Worm (Caenorhabditis elegans) whole organism, midembryonic: ENCODE data around the gene Y67D8C.2.

Source experiments
- T22C8.4 ChIP-seq: fragments of 200-800 bp; sonication (Bioruptor generic); IDR thresholded peaks from 2 replicates; pipeline ENCODE4 v1.3.6; 2022; ENCODE audit warnings: missing genetic modification characterization, missing compliant biosample characterization
- cog-1 ChIP-seq: sonication (generic microtip); optimal IDR thresholded peaks from 2 replicates; lab custom pipeline; 2016; ENCODE audit warnings: missing genetic modification characterization, missing compliant biosample characterization
- flt-1 ChIP-seq: fragments of 200-800 bp; sonication (Bioruptor generic); IDR thresholded peaks from 2 replicates; pipeline ENCODE4 v1.3.6; 2022; ENCODE audit warnings: missing genetic modification characterization, missing compliant biosample characterization
- klf-2 ChIP-seq: fragments of 200-800 bp; sonication (Bioruptor generic); conservative IDR thresholded peaks from 2 replicates; pipeline ENCODE4 v1.3.6; 2022; ENCODE audit warnings: missing genetic modification reagents, missing genetic modification characterization, missing compliant biosample characterization
- med-1 ChIP-seq: sonication (generic microtip); optimal IDR thresholded peaks from 2 replicates; lab custom pipeline; 2017; ENCODE audit warnings: missing genetic modification characterization, mild to moderate bottlenecking, missing compliant biosample characterization, antibody characterized with exemption, missing genetic modification reagents; ENCODE audit not compliant: insufficient read depth
- ref-1 ChIP-seq: fragments of 200-800 bp; sonication (Bioruptor generic); conservative IDR thresholded peaks from 2 replicates; pipeline ENCODE4 v1.3.6; 2022; ENCODE audit warnings: missing genetic modification reagents, missing genetic modification characterization, missing compliant biosample characterization
- tab-1 ChIP-seq: fragments of 200-800 bp; sonication (Bioruptor generic); IDR thresholded peaks from 2 replicates; pipeline ENCODE4 v1.3.6; 2022; ENCODE audit warnings: missing genetic modification characterization, missing compliant biosample characterization
- ztf-23 ChIP-seq: fragments of 200-800 bp; sonication (Bioruptor generic); IDR thresholded peaks from 2 replicates; pipeline ENCODE4 v1.3.6; 2022; ENCODE audit warnings: missing genetic modification reagents, missing genetic modification characterization, missing compliant biosample characterization
- ztf-29 ChIP-seq: fragments of 200-800 bp; sonication (Bioruptor generic); IDR thresholded peaks from 2 replicates; pipeline ENCODE4 v1.3.6; 2022; ENCODE audit warnings: missing genetic modification reagents, missing genetic modification characterization, missing compliant biosample characterization

Y67D8C.2 gene

ce11 chrIV:3071997-3072396, at the start of gene Y67D8C.2:
Gene Y67D8C.2, plus strand, starts transcription at chrIV:3072297.
- TF ChIP-seq ztf-29 (GFP tag; lab: Robert Waterston, UW), result no peak
- 0 out of 2 replicates have a peak, but pooled peaks have one; percentile 15 for TF ChIP-seq T22C8.4 (GFP tag; lab: Robert Waterston, UW)
- TF ChIP-seq flt-1 (GFP tag; lab: Robert Waterston, UW), result no peak

ce11 chrIV:3025874-3026609, 46.1 kb upstream of the Y67D8C.2 start:
- TF ChIP-seq ztf-23 (no peak), T22C8.4 (GFP tag; lab: Robert Waterston, UW) (peak; percentile 67), ref-1 (GFP tag; lab: Robert Waterston, UW) (no peak)

- TF ChIP-seq ztf-23 (no peak), ztf-29 (GFP tag; lab: Robert Waterston, UW) (no peak), tab-1 (GFP tag; lab: Robert Waterston, UW) (no peak), ref-1 (GFP tag; lab: Robert Waterston, UW) (no peak), med-1 (GFP tag; lab: Kevin White, UChicago) (no peak), T22C8.4 (GFP tag; lab: Robert Waterston, UW) (no peak), klf-2 (GFP tag; lab: Robert Waterston, UW) (no peak), cog-1 (tag; lab: Kevin White, UChicago) (no peak), flt-1 (GFP tag; lab: Robert Waterston, UW) (no peak)
These were observed 43.3 kb upstream of the Y67D8C.2 start, which contains the start of gene ndnf-1 for ce11 chrIV:3028842-3029241. Gene ndnf-1, minus strand, starts transcription at chrIV:3028942.

- TF ChIP-seq ref-1 (GFP tag; lab: Robert Waterston, UW) (no peak), cog-1 (tag; lab: Kevin White, UChicago) (no peak), ztf-23 (no peak), flt-1 (GFP tag; lab: Robert Waterston, UW) (no peak), klf-2 (GFP tag; lab: Robert Waterston, UW) (no peak), med-1 (GFP tag; lab: Kevin White, UChicago) (no peak), T22C8.4 (GFP tag; lab: Robert Waterston, UW) (no peak), tab-1 (GFP tag; lab: Robert Waterston, UW) (no peak), ztf-29 (GFP tag; lab: Robert Waterston, UW) (no peak)
These were observed 42.2 kb upstream of the Y67D8C.2 start for ce11 chrIV:3029882-3030281.

ce11 chrIV:3032020-3032419, 40.1 kb upstream of the Y67D8C.2 start:
- TF ChIP-seq flt-1 (GFP tag; lab: Robert Waterston, UW) (no peak), T22C8.4 (GFP tag; lab: Robert Waterston, UW) (no peak), ztf-23 (no peak), cog-1 (tag; lab: Kevin White, UChicago) (no peak), ref-1 (GFP tag; lab: Robert Waterston, UW) (no peak), klf-2 (GFP tag; lab: Robert Waterston, UW) (no peak), tab-1 (GFP tag; lab: Robert Waterston, UW) (no peak), med-1 (GFP tag; lab: Kevin White, UChicago) (no peak), ztf-29 (GFP tag; lab: Robert Waterston, UW) (no peak)

- TF ChIP-seq klf-2 (GFP tag; lab: Robert Waterston, UW) (no peak), flt-1 (GFP tag; lab: Robert Waterston, UW) (no peak), tab-1 (GFP tag; lab: Robert Waterston, UW) (no peak), ref-1 (GFP tag; lab: Robert Waterston, UW) (no peak), ztf-29 (GFP tag; lab: Robert Waterston, UW) (no peak), cog-1 (tag; lab: Kevin White, UChicago) (no peak), T22C8.4 (GFP tag; lab: Robert Waterston, UW) (no peak)
These were observed 36.7 kb upstream of the Y67D8C.2 start for ce11 chrIV:3035375-3035774.

ce11 chrIV:3037932-3038331, 34.2 kb upstream of the Y67D8C.2 start:
- TF ChIP-seq flt-1 (GFP tag; lab: Robert Waterston, UW) (no peak), med-1 (GFP tag; lab: Kevin White, UChicago) (no peak), klf-2 (GFP tag; lab: Robert Waterston, UW) (no peak), tab-1 (GFP tag; lab: Robert Waterston, UW) (no peak), ztf-23 (no peak), ref-1 (GFP tag; lab: Robert Waterston, UW) (no peak), T22C8.4 (GFP tag; lab: Robert Waterston, UW) (no peak), cog-1 (tag; lab: Kevin White, UChicago) (no peak), ztf-29 (GFP tag; lab: Robert Waterston, UW) (no peak)

ce11 chrIV:3038740-3039139, 33.4 kb upstream of the Y67D8C.2 start:
- no peak for TF ChIP-seq ztf-23

ce11 chrIV:3044158-3044557, 27.9 kb upstream of the Y67D8C.2 start:
- TF ChIP-seq ref-1 (GFP tag; lab: Robert Waterston, UW), result no peak
- TF ChIP-seq klf-2 (GFP tag; lab: Robert Waterston, UW), result no peak
- no peak for TF ChIP-seq tab-1 (GFP tag; lab: Robert Waterston, UW)
- TF ChIP-seq flt-1 (GFP tag; lab: Robert Waterston, UW), result no peak
- no peak for TF ChIP-seq T22C8.4 (GFP tag; lab: Robert Waterston, UW)
- TF ChIP-seq ztf-23, result no peak
- TF ChIP-seq ztf-29 (GFP tag; lab: Robert Waterston, UW), result no peak
- no peak for TF ChIP-seq med-1 (GFP tag; lab: Kevin White, UChicago)
- TF ChIP-seq cog-1 (tag; lab: Kevin White, UChicago), result no peak

ce11 chrIV:3046009-3046408, 26.1 kb upstream of the Y67D8C.2 start:
- TF ChIP-seq klf-2 (GFP tag; lab: Robert Waterston, UW), result no peak
- no peak for TF ChIP-seq med-1 (GFP tag; lab: Kevin White, UChicago)
- no peak for TF ChIP-seq T22C8.4 (GFP tag; lab: Robert Waterston, UW)
- no peak for TF ChIP-seq ref-1 (GFP tag; lab: Robert Waterston, UW)
- TF ChIP-seq ztf-23, result no peak
- TF ChIP-seq cog-1 (tag; lab: Kevin White, UChicago), result no peak
- no peak for TF ChIP-seq tab-1 (GFP tag; lab: Robert Waterston, UW)
- no peak for TF ChIP-seq ztf-29 (GFP tag; lab: Robert Waterston, UW)
- TF ChIP-seq flt-1 (GFP tag; lab: Robert Waterston, UW), result no peak
